Fruit fly (Drosophila melanogaster) Kc167 (cell line): ENCODE measurements around the gene CG1103.

ENCODE experiments used
- h ChIP-seq: fragments of >200 bp; optimal IDR thresholded peaks from 3 replicates; lab custom pipeline; 2018; ENCODE audit warnings: missing external identifiers
- psq ChIP-seq: fragments of >200 bp; optimal IDR thresholded peaks from 2 replicates; lab custom pipeline; 2017; ENCODE audit warnings: missing external identifiers
- ttk ChIP-seq: sonication (Bioruptor generic); optimal IDR thresholded peaks from 2 replicates; lab custom pipeline; 2017; ENCODE audit warnings: missing external identifiers

DNA sequence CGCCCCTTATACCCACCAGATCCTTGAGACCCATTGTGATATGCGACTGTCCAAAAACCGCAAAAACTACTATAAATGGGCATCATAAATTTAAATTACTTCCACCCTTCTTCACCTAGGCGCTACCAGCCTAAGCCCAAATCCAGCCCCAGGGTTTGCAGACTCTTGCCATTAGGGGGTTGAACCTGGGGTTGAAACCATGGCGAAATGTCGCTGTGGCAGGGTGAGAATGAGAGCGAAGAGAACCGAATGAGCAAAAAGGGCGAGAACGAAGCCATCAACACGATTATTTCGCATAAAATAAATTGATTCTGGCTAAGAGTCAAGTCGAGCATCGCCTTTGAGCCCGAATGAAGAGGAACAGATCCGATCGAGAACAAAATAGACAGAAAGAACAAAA lies 16.0 kb downstream of the CG1103 start:
- TF ChIP-seq psq (lab: Kevin White, UChicago) (no peak), h (lab: Kevin White, UChicago) (no peak), ttk (lab: Kevin White, UChicago) (no peak)
